Worm (Caenorhabditis elegans) whole organism, L1 larva: ENCODE data around the gene rsr-2.

Experiments used
- egl-27 ChIP-seq, 2 experiments: fragments of 150-350 bp in 1 of 2; sonication (generic microtip); optimal IDR thresholded peaks; 3 replicates each; lab custom pipeline; 2017 to 2018; ENCODE audit warnings: missing biosample characterization in 2 of 2, missing genetic modification characterization in 2 of 2, missing genetic modification reagents in 2 of 2
- unc-130 ChIP-seq: fragments of 150-350 bp; optimal IDR thresholded peaks from 2 replicates; lab custom pipeline; 2017; ENCODE audit warnings: missing biosample characterization, missing genetic modification characterization, inconsistent platforms

ce11 chrII:12176521-12176920 lies 48.6 kb upstream of the rsr-2 start:
- TF ChIP-seq egl-27 (tag; optimal IDR thresholded peaks at IDR 0.05; lab: Kevin White, UChicago), result no peak
- TF ChIP-seq unc-130 (tag; lab: Kevin White, UChicago), result no peak
